Worm (Caenorhabditis elegans) whole organism, L4 larva: ENCODE data around the gene mxl-3.

ENCODE experiments used
- D1046.2 ChIP-seq: fragments of 200-800 bp; sonication (Bioruptor generic); IDR thresholded peaks from 2 replicates; pipeline ENCODE4 v1.3.6; 2022; ENCODE audit warnings: missing genetic modification characterization, missing compliant biosample characterization
- F10B5.3 ChIP-seq: sonication (generic microtip); optimal IDR thresholded peaks from 2 replicates; lab custom pipeline; 2016; ENCODE audit warnings: mild to moderate bottlenecking, missing genetic modification characterization, missing compliant biosample characterization
- F26F4.8 ChIP-seq: fragments of 200-800 bp; sonication (Bioruptor generic); conservative IDR thresholded peaks from 2 replicates; pipeline ENCODE4 v1.3.6; 2022; ENCODE audit warnings: missing genetic modification characterization, missing compliant biosample characterization
- R02D3.7 ChIP-seq: fragments of 150-350 bp; sonication (generic microtip); optimal IDR thresholded peaks from 3 replicates; lab custom pipeline; 2014; ENCODE audit warnings: missing biosample characterization, missing genetic modification characterization
- T20F7.1 ChIP-seq: fragments of 200-800 bp; sonication (Bioruptor generic); optimal IDR thresholded peaks from 2 replicates; lab custom pipeline; 2018; ENCODE audit warnings: mild to moderate bottlenecking, missing genetic modification characterization, missing compliant biosample characterization
- Y105C5A.15 ChIP-seq: fragments of 200-800 bp; sonication (Bioruptor generic); IDR thresholded peaks from 2 replicates; pipeline ENCODE4 v1.3.6; 2022; ENCODE audit warnings: missing genetic modification characterization, missing compliant biosample characterization
- Y5F2A.4 ChIP-seq: fragments of 200-800 bp; sonication (Bioruptor generic); optimal IDR thresholded peaks from 2 replicates; lab custom pipeline; 2018; ENCODE audit warnings: mild to moderate bottlenecking, missing genetic modification characterization, missing compliant biosample characterization
- ZK337.2 ChIP-seq: fragments of 200-800 bp; sonication (Bioruptor generic); IDR thresholded peaks from 2 replicates; pipeline ENCODE4 v1.3.6; 2022; ENCODE audit warnings: missing genetic modification reagents, missing genetic modification characterization, missing compliant biosample characterization
- ZK546.5 ChIP-seq, 2 experiments: sonication (generic microtip); optimal IDR thresholded peaks; 2 replicates each; lab custom pipeline; 2017; ENCODE audit warnings: missing biosample characterization in 2 of 2, missing genetic modification characterization in 2 of 2
- aha-1 ChIP-seq: fragments of 150-350 bp; peaks from one replicate; lab custom pipeline; 2014; ENCODE audit warnings: missing biosample characterization, missing genetic modification characterization
- ama-1 ChIP-seq: fragments of 150-350 bp; optimal IDR thresholded peaks from 2 replicates; lab custom pipeline; 2014; ENCODE audit warnings: inconsistent platforms, mixed read lengths
- attf-4 ChIP-seq: sonication (generic microtip); optimal IDR thresholded peaks from 3 replicates; lab custom pipeline; 2017; ENCODE audit warnings: missing biosample characterization, missing genetic modification characterization
- ceh-28 ChIP-seq: fragments of 150-350 bp; optimal IDR thresholded peaks from 2 replicates; lab custom pipeline; 2014; ENCODE audit warnings: missing biosample characterization, missing genetic modification reagents, missing genetic modification characterization
- ctbp-1 ChIP-seq: fragments of 200-800 bp; sonication (Bioruptor generic); IDR thresholded peaks from 2 replicates; pipeline ENCODE4 v1.3.6; 2022; ENCODE audit warnings: missing genetic modification reagents, missing genetic modification characterization, missing compliant biosample characterization
- daf-12 ChIP-seq: fragments of 150-350 bp; optimal IDR thresholded peaks from 2 replicates; lab custom pipeline; 2014; ENCODE audit warnings: missing biosample characterization, missing genetic modification reagents, missing genetic modification characterization
- daf-16 ChIP-seq, 3 experiments: sonication (generic microtip); optimal IDR thresholded peaks; 2 replicates each; lab custom pipeline; 2016 to 2017; ENCODE audit warnings: missing genetic modification characterization in 3 of 3, missing genetic modification reagents in 3 of 3, mild to moderate bottlenecking in 2 of 3, missing compliant biosample characterization in 2 of 3, missing biosample characterization in 1 of 3, moderate library complexity in 1 of 3
- daf-19 ChIP-seq: fragments of 200-800 bp; sonication (Bioruptor generic); conservative IDR thresholded peaks from 2 replicates; pipeline ENCODE4 v1.3.6; 2022; ENCODE audit warnings: missing genetic modification characterization, missing compliant biosample characterization
- dmd-6 ChIP-seq: fragments of 200-800 bp; sonication (Bioruptor generic); IDR thresholded peaks from 2 replicates; pipeline ENCODE4 v1.3.6; 2022; ENCODE audit warnings: missing genetic modification reagents, missing genetic modification characterization, missing compliant biosample characterization
- dmd-8 ChIP-seq: fragments of 200-800 bp; sonication (Bioruptor generic); IDR thresholded peaks from 2 replicates; pipeline ENCODE4 v1.3.6; 2022; ENCODE audit warnings: missing genetic modification characterization, missing compliant biosample characterization
- dve-1 ChIP-seq: sonication (generic microtip); optimal IDR thresholded peaks from 2 replicates; lab custom pipeline; 2017; ENCODE audit warnings: antibody characterized with exemption, mild to moderate bottlenecking, missing genetic modification characterization, missing compliant biosample characterization; ENCODE audit not compliant: insufficient read depth
- fkh-10 ChIP-seq: fragments of 150-350 bp; optimal IDR thresholded peaks from 2 replicates; lab custom pipeline; 2014; ENCODE audit warnings: missing biosample characterization, missing genetic modification reagents, missing genetic modification characterization
- gei-8 ChIP-seq: fragments of 200-800 bp; sonication (Bioruptor generic); optimal IDR thresholded peaks from 2 replicates; lab custom pipeline; 2018; ENCODE audit warnings: mild to moderate bottlenecking, missing genetic modification characterization, missing compliant biosample characterization
- hmg-1.1 ChIP-seq: fragments of 200-800 bp; sonication (Bioruptor generic); IDR thresholded peaks from 2 replicates; pipeline ENCODE4 v1.3.6; 2022; ENCODE audit warnings: missing genetic modification reagents, missing genetic modification characterization, missing compliant biosample characterization
- lim-7 ChIP-seq: fragments of 200-800 bp; sonication (Bioruptor generic); IDR thresholded peaks from 2 replicates; pipeline ENCODE4 v1.3.6; 2022; ENCODE audit warnings: missing genetic modification characterization, missing compliant biosample characterization
- lin-1 ChIP-seq: fragments of 200-800 bp; sonication (Bioruptor generic); IDR thresholded peaks from 2 replicates; pipeline ENCODE4 v1.3.6; 2022; ENCODE audit warnings: missing genetic modification reagents, missing genetic modification characterization, missing compliant biosample characterization
- lin-13 ChIP-seq: fragments of 150-350 bp; optimal IDR thresholded peaks from 2 replicates; lab custom pipeline; 2014; ENCODE audit warnings: missing biosample characterization, missing genetic modification reagents, missing genetic modification characterization
- lin-15B ChIP-seq: fragments of 150-350 bp; sonication (generic microtip); optimal IDR thresholded peaks from 3 replicates; lab custom pipeline; 2014; ENCODE audit warnings: missing biosample characterization, missing genetic modification characterization
- lin-29 ChIP-seq: fragments of 200-800 bp; sonication (Bioruptor generic); IDR thresholded peaks from 2 replicates; pipeline ENCODE4 v1.3.6; 2022; ENCODE audit warnings: missing genetic modification reagents, missing genetic modification characterization, missing compliant biosample characterization
- lin-38 ChIP-seq: fragments of 200-800 bp; sonication (Bioruptor generic); IDR thresholded peaks from 2 replicates; pipeline ENCODE4 v1.3.6; 2022; ENCODE audit warnings: missing genetic modification reagents, missing genetic modification characterization, missing compliant biosample characterization
- lir-3 ChIP-seq: sonication (generic microtip); optimal IDR thresholded peaks from 2 replicates; lab custom pipeline; 2016; ENCODE audit warnings: mild to moderate bottlenecking, missing genetic modification characterization, missing compliant biosample characterization
- lsy-2 ChIP-seq, 2 experiments: fragments of 150-350 bp in 1 of 2; sonication (generic microtip) in 1 of 2; optimal IDR thresholded peaks; 2 replicates each; lab custom pipeline; 2014 to 2017; ENCODE audit warnings: missing biosample characterization in 2 of 2, missing genetic modification characterization in 2 of 2
- madf-5 ChIP-seq, 2 experiments: fragments of 200-800 bp; sonication (Bioruptor generic); IDR thresholded peaks; 2 replicates each; pipeline ENCODE4 v1.3.6; 2022; ENCODE audit warnings: missing compliant biosample characterization in 2 of 2, missing genetic modification characterization in 2 of 2
- madf-9 ChIP-seq: fragments of 200-800 bp; sonication (Bioruptor generic); conservative IDR thresholded peaks from 2 replicates; pipeline ENCODE4 v1.3.6; 2022; ENCODE audit warnings: missing genetic modification reagents, missing genetic modification characterization, missing compliant biosample characterization
- mdt-29 ChIP-seq: fragments of 200-800 bp; sonication (Bioruptor generic); IDR thresholded peaks from 2 replicates; pipeline ENCODE4 v1.3.6; 2022; ENCODE audit warnings: missing genetic modification reagents, missing genetic modification characterization, missing compliant biosample characterization
- mep-1 ChIP-seq: fragments of 150-350 bp; sonication (generic microtip); optimal IDR thresholded peaks from 3 replicates; lab custom pipeline; 2014; ENCODE audit warnings: missing biosample characterization, missing genetic modification characterization
- mxl-2 ChIP-seq: fragments of 200-800 bp; sonication (Bioruptor generic); conservative IDR thresholded peaks from 2 replicates; pipeline ENCODE4 v1.3.6; 2022; ENCODE audit warnings: missing genetic modification reagents, missing genetic modification characterization, missing compliant biosample characterization
- mxl-3 ChIP-seq: fragments of 200-800 bp; sonication (Bioruptor generic); optimal IDR thresholded peaks from 2 replicates; lab custom pipeline; 2018; ENCODE audit warnings: mild to moderate bottlenecking, missing genetic modification characterization, missing compliant biosample characterization
- nhr-10 ChIP-seq: fragments of 150-350 bp; optimal IDR thresholded peaks from 2 replicates; lab custom pipeline; 2014; ENCODE audit warnings: missing biosample characterization, missing genetic modification characterization
- nhr-102 ChIP-seq: sonication (generic microtip); optimal IDR thresholded peaks from 2 replicates; lab custom pipeline; 2016; ENCODE audit warnings: mild to moderate bottlenecking, missing genetic modification characterization, moderate library complexity, missing compliant biosample characterization
- nhr-11 ChIP-seq: fragments of 150-350 bp; optimal IDR thresholded peaks from 2 replicates; lab custom pipeline; 2014; ENCODE audit warnings: missing biosample characterization, missing genetic modification characterization
- nhr-237 ChIP-seq: sonication (generic microtip); optimal IDR thresholded peaks from 2 replicates; lab custom pipeline; 2017; ENCODE audit warnings: missing biosample characterization, missing genetic modification characterization
- saeg-2 ChIP-seq: fragments of 200-800 bp; sonication (Bioruptor generic); IDR thresholded peaks from 2 replicates; pipeline ENCODE4 v1.3.6; 2022; ENCODE audit warnings: missing genetic modification reagents, missing genetic modification characterization, missing compliant biosample characterization
- skn-1 ChIP-seq: fragments of 150-350 bp; optimal IDR thresholded peaks from 2 replicates; lab custom pipeline; 2014; ENCODE audit warnings: missing biosample characterization, missing genetic modification characterization
- snpc-4 ChIP-seq: fragments of 150-350 bp; optimal IDR thresholded peaks from 2 replicates; lab custom pipeline; 2014; ENCODE audit warnings: missing biosample characterization, missing genetic modification characterization
- spr-3 ChIP-seq: fragments of 200-800 bp; sonication (Bioruptor generic); optimal IDR thresholded peaks from 2 replicates; lab custom pipeline; 2018; ENCODE audit warnings: mild to moderate bottlenecking, missing genetic modification characterization, missing compliant biosample characterization
- tag-97 ChIP-seq: fragments of 200-800 bp; sonication (Bioruptor generic); IDR thresholded peaks from 2 replicates; pipeline ENCODE4 v1.3.6; 2022; ENCODE audit warnings: missing genetic modification characterization, missing compliant biosample characterization
- tra-1 ChIP-seq: fragments of 200-800 bp; sonication (Bioruptor generic); IDR thresholded peaks from 2 replicates; pipeline ENCODE4 v1.3.6; 2022; ENCODE audit warnings: missing genetic modification reagents, missing genetic modification characterization, missing compliant biosample characterization
- unc-62 ChIP-seq, 3 experiments: fragments of 150-350 bp in 1 of 3; sonication (generic microtip); optimal IDR thresholded peaks in 2 of 3; peaks in 1 of 3; 1 replicate in 1 of 3; 2 replicates in 2 of 3; lab custom pipeline; 2014 to 2017; ENCODE audit warnings: missing biosample characterization in 3 of 3, missing genetic modification characterization in 3 of 3, missing genetic modification reagents in 3 of 3, missing genotype in 1 of 3
- vab-7 ChIP-seq: fragments of 200-800 bp; sonication (Bioruptor generic); IDR thresholded peaks from 2 replicates; pipeline ENCODE4 v1.3.6; 2022; ENCODE audit warnings: missing genetic modification reagents, missing genetic modification characterization, missing compliant biosample characterization
- zip-11 ChIP-seq: fragments of 200-800 bp; sonication (Bioruptor generic); IDR thresholded peaks from 2 replicates; pipeline ENCODE4 v1.3.6; 2022; ENCODE audit warnings: missing genetic modification characterization, missing compliant biosample characterization
- zip-2 ChIP-seq: fragments of 150-350 bp; optimal IDR thresholded peaks from 2 replicates; lab custom pipeline; 2014; ENCODE audit warnings: missing biosample characterization, missing genetic modification characterization
- ztf-7 ChIP-seq: fragments of 150-350 bp; optimal IDR thresholded peaks from 2 replicates; lab custom pipeline; 2014; ENCODE audit warnings: missing biosample characterization, missing genetic modification characterization

The mxl-3 gene

DNA sequence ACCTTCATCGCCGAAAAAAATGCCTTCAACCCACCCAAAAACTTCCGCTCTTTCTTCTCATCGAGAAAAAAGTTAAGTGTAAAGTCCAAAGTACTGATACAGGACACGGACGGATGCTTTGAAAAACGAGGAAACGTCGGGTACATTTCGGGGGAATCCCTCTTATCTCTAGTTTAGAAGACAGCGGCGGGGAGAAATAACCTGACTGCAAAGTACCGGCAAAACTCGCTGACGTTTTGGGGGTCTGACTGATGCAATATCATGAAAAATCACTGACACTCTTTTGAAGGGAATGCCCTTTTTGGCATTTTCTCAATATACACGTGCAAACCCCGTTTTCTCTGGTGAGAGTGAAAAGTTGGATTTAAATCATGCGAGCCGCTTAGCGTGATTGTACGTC is 5.9 kb upstream of the mxl-3 start (continued):
- peak; percentile 98 for TF ChIP-seq dmd-6 (GFP tag; lab: Robert Waterston, UW)
- no peak; the same call in 1 of the 2 replicates for TF ChIP-seq madf-9 (GFP tag; lab: Robert Waterston, UW)
- no peak for TF ChIP-seq spr-3 (GFP tag; lab: Kevin White, UChicago)
- TF ChIP-seq dmd-8: no peak
- TF ChIP-seq lir-3 (tag; lab: Kevin White, UChicago): no peak
- no peak for TF ChIP-seq ctbp-1 (GFP tag; lab: Robert Waterston, UW)
- TF ChIP-seq mdt-29: 0 out of 2 replicates have a peak, but pooled peaks have one; percentile 60
- no peak for TF ChIP-seq ztf-7
- TF ChIP-seq mxl-2 (GFP tag; lab: Robert Waterston, UW): peak; percentile 77; the same call in 1 of the 2 replicates
- TF ChIP-seq zip-11 (GFP tag; lab: Robert Waterston, UW): no peak
- no peak for TF ChIP-seq daf-12 (tag; lab: Kevin White, UChicago)
- 0 out of 2 replicates have a peak, but pooled peaks have one; percentile 51 for TF ChIP-seq saeg-2 (GFP tag; lab: Robert Waterston, UW)
- peak; percentile 70 for TF ChIP-seq nhr-11 (tag; lab: Kevin White, UChicago)
- no peak for TF ChIP-seq lin-38 (GFP tag; lab: Robert Waterston, UW)
- no peak for TF ChIP-seq Y5F2A.4
- TF ChIP-seq daf-16 (GFP tag; optimal IDR thresholded peaks at IDR 0.05; lab: Kevin White, UChicago): no peak
- peak; percentile 35 for TF ChIP-seq daf-16 (tag; optimal IDR thresholded peaks at IDR 0.05; lab: Kevin White, UChicago)
- TF ChIP-seq ZK546.5 (tag; optimal IDR thresholded peaks at IDR 0.05; lab: Kevin White, UChicago): no peak
- no peak for TF ChIP-seq Y105C5A.15
- TF ChIP-seq F10B5.3 (tag; lab: Kevin White, UChicago): no peak
- peak; percentile 90 for TF ChIP-seq lin-1 (GFP tag; lab: Robert Waterston, UW)
- TF ChIP-seq zip-2 (tag; lab: Kevin White, UChicago): no peak
- no peak for TF ChIP-seq daf-19 (GFP tag; lab: Robert Waterston, UW)
- TF ChIP-seq mxl-3 (GFP tag; lab: Kevin White, UChicago): peak; percentile 97
- no peak for TF ChIP-seq nhr-237 (tag; lab: Kevin White, UChicago)
- no peak for TF ChIP-seq madf-5 (GFP tag; IDR thresholded peaks at IDR 0.05; lab: Robert Waterston, UW)
- no peak for TF ChIP-seq ceh-28 (tag; lab: Kevin White, UChicago)
- TF ChIP-seq T20F7.1 (GFP tag; lab: Kevin White, UChicago): no peak
- TF ChIP-seq snpc-4 (tag; lab: Kevin White, UChicago): no peak
- no peak for TF ChIP-seq F26F4.8 (GFP tag; lab: Robert Waterston, UW)
- TF ChIP-seq ZK337.2 (GFP tag; lab: Robert Waterston, UW): no peak
- TF ChIP-seq R02D3.7: no peak
- no peak for TF ChIP-seq D1046.2 (GFP tag; lab: Robert Waterston, UW)
- TF ChIP-seq lsy-2 (tag; optimal IDR thresholded peaks at IDR 0.05; lab: Kevin White, UChicago): peak; percentile 60 to 71
- TF ChIP-seq aha-1 (tag; lab: Kevin White, UChicago): peak; percentile 100
- TF ChIP-seq skn-1 (tag; lab: Kevin White, UChicago): no peak
- TF ChIP-seq gei-8: peak; percentile 94
- TF ChIP-seq lim-7: no peak
- TF ChIP-seq nhr-102 (tag; lab: Kevin White, UChicago): peak; percentile 57
- TF ChIP-seq attf-4 (tag; lab: Kevin White, UChicago): no peak
- 0 out of 2 replicates have a peak, but pooled peaks have one; percentile 41 for TF ChIP-seq hmg-1.1
- no peak for TF ChIP-seq lin-15B (tag; lab: Kevin White, UChicago)
- TF ChIP-seq nhr-10: peak; percentile 78
- no peak for TF ChIP-seq tag-97 (GFP tag; lab: Robert Waterston, UW)
- no peak for TF ChIP-seq vab-7 (GFP tag; lab: Robert Waterston, UW)
- peak; percentile 92 for TF ChIP-seq dve-1 (tag; lab: Kevin White, UChicago)
- peak; percentile 80 for TF ChIP-seq mep-1 (tag; lab: Kevin White, UChicago)
- no peak for TF ChIP-seq lin-13 (GFP tag; lab: Kevin White, UChicago)
- TF ChIP-seq ama-1 (lab: Kevin White, UChicago): no peak
- no peak for TF ChIP-seq lin-29 (GFP tag; lab: Robert Waterston, UW)
- TF ChIP-seq tra-1: peak; percentile 88
- TF ChIP-seq fkh-10: no peak
- peak in 1 of 2 experiments; percentile 67 for TF ChIP-seq unc-62 (GFP tag; optimal IDR thresholded peaks at IDR 0.05 in 1 of 2; lab: Kevin White, UChicago)
- no peak for TF ChIP-seq unc-62 (tag; optimal IDR thresholded peaks at IDR 0.05; lab: Kevin White, UChicago)
